Worm (Caenorhabditis elegans) whole organism, late embryonic: ENCODE measurements around the gene E02H4.2.

ENCODE experiments used
- C08G9.2 ChIP-seq: sonication (generic microtip); optimal IDR thresholded peaks from 2 replicates; lab custom pipeline; 2016; ENCODE audit warnings: mild to moderate bottlenecking, missing genetic modification characterization, moderate library complexity, missing compliant biosample characterization
- C38D4.7 ChIP-seq: fragments of 200-800 bp; sonication (Bioruptor generic); optimal IDR thresholded peaks from 2 replicates; lab custom pipeline; 2018; ENCODE audit warnings: mild to moderate bottlenecking, missing genetic modification characterization, moderate library complexity, missing compliant biosample characterization
- F13H6.1 ChIP-seq: sonication (generic microtip); optimal IDR thresholded peaks from 2 replicates; lab custom pipeline; 2016; ENCODE audit warnings: missing genetic modification characterization, missing compliant biosample characterization
- T23F11.4 ChIP-seq: fragments of 200-800 bp; sonication (Bioruptor generic); optimal IDR thresholded peaks from 2 replicates; lab custom pipeline; 2018; ENCODE audit warnings: mild to moderate bottlenecking, missing genetic modification characterization, missing compliant biosample characterization
- Y22D7AL.16 ChIP-seq: sonication (generic microtip); optimal IDR thresholded peaks from 2 replicates; lab custom pipeline; 2016; ENCODE audit warnings: missing genetic modification characterization, missing compliant biosample characterization
- ceh-14 ChIP-seq: sonication (generic microtip); optimal IDR thresholded peaks from 2 replicates; lab custom pipeline; 2016; ENCODE audit warnings: missing genotype, missing genetic modification characterization, missing compliant biosample characterization
- ceh-18 ChIP-seq: sonication (generic microtip); optimal IDR thresholded peaks from 2 replicates; lab custom pipeline; 2016; ENCODE audit warnings: missing genetic modification characterization, missing compliant biosample characterization
- ceh-19 ChIP-seq: fragments of 200-800 bp; sonication (Bioruptor generic); optimal IDR thresholded peaks from 2 replicates; lab custom pipeline; 2018; ENCODE audit warnings: mild to moderate bottlenecking, missing genetic modification characterization, missing compliant biosample characterization
- ceh-22 ChIP-seq: sonication (generic microtip); optimal IDR thresholded peaks from 2 replicates; lab custom pipeline; 2017; ENCODE audit warnings: missing biosample characterization, missing genetic modification characterization
- ceh-24 ChIP-seq: sonication (generic microtip); optimal IDR thresholded peaks from 2 replicates; lab custom pipeline; 2016; ENCODE audit warnings: mild to moderate bottlenecking, missing genetic modification characterization, missing compliant biosample characterization
- ceh-34 ChIP-seq: sonication (generic microtip); optimal IDR thresholded peaks from 2 replicates; lab custom pipeline; 2016; ENCODE audit warnings: mild to moderate bottlenecking, missing genetic modification characterization, missing compliant biosample characterization
- ceh-48 ChIP-seq: sonication (generic microtip); optimal IDR thresholded peaks from 2 replicates; lab custom pipeline; 2016; ENCODE audit warnings: missing genetic modification characterization, inconsistent platforms, missing compliant biosample characterization
- ceh-6 ChIP-seq: fragments of 200-800 bp; sonication (Bioruptor generic); optimal IDR thresholded peaks from 2 replicates; lab custom pipeline; 2018; ENCODE audit warnings: mild to moderate bottlenecking, missing genetic modification characterization, missing compliant biosample characterization
- ceh-9 ChIP-seq: sonication (generic microtip); optimal IDR thresholded peaks from 2 replicates; lab custom pipeline; 2016; ENCODE audit warnings: mild to moderate bottlenecking, missing genetic modification characterization, inconsistent platforms, missing compliant biosample characterization
- che-1 ChIP-seq: sonication (generic microtip); optimal IDR thresholded peaks from 2 replicates; lab custom pipeline; 2016; ENCODE audit warnings: mild to moderate bottlenecking, missing genetic modification characterization, missing compliant biosample characterization
- dmd-4 ChIP-seq: sonication (generic microtip); optimal IDR thresholded peaks from 2 replicates; lab custom pipeline; 2016; ENCODE audit warnings: borderline replicate concordance, missing genetic modification characterization, missing compliant biosample characterization
- elt-2 ChIP-seq: sonication (generic microtip); optimal IDR thresholded peaks from 2 replicates; lab custom pipeline; 2016; ENCODE audit warnings: missing genetic modification reagents, missing genetic modification characterization, missing compliant biosample characterization
- fax-1 ChIP-seq: sonication (generic microtip); optimal IDR thresholded peaks from 2 replicates; lab custom pipeline; 2016; ENCODE audit warnings: missing genotype, missing genetic modification characterization, missing compliant biosample characterization
- fkh-10 ChIP-seq: fragments of 150-350 bp; optimal IDR thresholded peaks from 2 replicates; lab custom pipeline; 2014; ENCODE audit warnings: missing biosample characterization, missing genetic modification reagents, missing genetic modification characterization
- fkh-6 ChIP-seq: sonication (generic microtip); optimal IDR thresholded peaks from 2 replicates; lab custom pipeline; 2016; ENCODE audit warnings: missing genetic modification characterization, missing compliant biosample characterization
- hlh-13 ChIP-seq: fragments of 200-800 bp; sonication (Bioruptor generic); optimal IDR thresholded peaks from 2 replicates; lab custom pipeline; 2018; ENCODE audit warnings: mild to moderate bottlenecking, missing genetic modification characterization, missing compliant biosample characterization
- hlh-30 ChIP-seq: sonication (generic microtip); optimal IDR thresholded peaks from 2 replicates; lab custom pipeline; 2017; ENCODE audit warnings: antibody characterized with exemption, missing genetic modification characterization, missing compliant biosample characterization; ENCODE audit not compliant: insufficient read depth
- hlh-6 ChIP-seq: sonication (generic microtip); optimal IDR thresholded peaks from 2 replicates; lab custom pipeline; 2016; ENCODE audit warnings: missing genotype, missing genetic modification characterization, missing compliant biosample characterization
- hlh-8 ChIP-seq: sonication (generic microtip); optimal IDR thresholded peaks from 2 replicates; lab custom pipeline; 2016; ENCODE audit warnings: missing genotype, missing genetic modification characterization, missing compliant biosample characterization
- lim-6 ChIP-seq: sonication (generic microtip); optimal IDR thresholded peaks from 2 replicates; lab custom pipeline; 2016; ENCODE audit warnings: missing genetic modification characterization, missing compliant biosample characterization
- lin-11 ChIP-seq: fragments of 200-800 bp; sonication (Bioruptor generic); optimal IDR thresholded peaks from 2 replicates; lab custom pipeline; 2018; ENCODE audit warnings: mild to moderate bottlenecking, missing genetic modification characterization, missing compliant biosample characterization
- nfya-1 ChIP-seq: sonication (generic microtip); optimal IDR thresholded peaks from 2 replicates; lab custom pipeline; 2017; ENCODE audit warnings: missing genetic modification characterization, mild to moderate bottlenecking, missing compliant biosample characterization, antibody characterized with exemption, moderate library complexity
- nhr-11 ChIP-seq: fragments of 150-350 bp; optimal IDR thresholded peaks from 2 replicates; lab custom pipeline; 2014; ENCODE audit warnings: missing biosample characterization, missing genetic modification characterization
- nhr-232 ChIP-seq: sonication (generic microtip); optimal IDR thresholded peaks from 2 replicates; lab custom pipeline; 2016; ENCODE audit warnings: missing genetic modification characterization, missing compliant biosample characterization
- odd-2 ChIP-seq: sonication (generic microtip); optimal IDR thresholded peaks from 2 replicates; lab custom pipeline; 2017; ENCODE audit warnings: antibody characterized with exemption, mild to moderate bottlenecking, missing genetic modification characterization, missing compliant biosample characterization
- pat-9 ChIP-seq: fragments of 200-800 bp; sonication (Bioruptor generic); optimal IDR thresholded peaks from 2 replicates; lab custom pipeline; 2018; ENCODE audit warnings: mild to moderate bottlenecking, missing genetic modification characterization, moderate library complexity, missing compliant biosample characterization
- pax-1 ChIP-seq: fragments of 150-350 bp; optimal IDR thresholded peaks from 2 replicates; lab custom pipeline; 2014; ENCODE audit warnings: missing biosample characterization, missing genetic modification characterization
- pha-2 ChIP-seq: sonication (generic microtip); optimal IDR thresholded peaks from 2 replicates; lab custom pipeline; 2017; ENCODE audit warnings: mild to moderate bottlenecking, missing genetic modification characterization, missing compliant biosample characterization
- pha-4 ChIP-seq: fragments of 150-350 bp; optimal IDR thresholded peaks from 2 replicates; lab custom pipeline; 2018; ENCODE audit warnings: missing biosample characterization, missing genetic modification reagents, missing genetic modification characterization
- pqm-1 ChIP-seq: sonication (generic microtip); optimal IDR thresholded peaks from 2 replicates; lab custom pipeline; 2016; ENCODE audit warnings: missing genetic modification characterization, missing compliant biosample characterization
- pros-1 ChIP-seq: fragments of 150-350 bp; optimal IDR thresholded peaks from 2 replicates; lab custom pipeline; 2014; ENCODE audit warnings: missing biosample characterization, missing genetic modification reagents, missing genetic modification characterization
- ref-2 ChIP-seq: sonication (generic microtip); optimal IDR thresholded peaks from 2 replicates; lab custom pipeline; 2016; ENCODE audit warnings: missing genetic modification characterization, missing compliant biosample characterization
- sox-2 ChIP-seq: fragments of 200-800 bp; sonication (Bioruptor generic); IDR thresholded peaks from 2 replicates; pipeline ENCODE4 v1.3.6; 2022; ENCODE audit warnings: missing genetic modification reagents, missing genetic modification characterization, missing compliant biosample characterization
- tbx-2 ChIP-seq: sonication (generic microtip); optimal IDR thresholded peaks from 2 replicates; lab custom pipeline; 2016; ENCODE audit warnings: missing genetic modification characterization, missing compliant biosample characterization
- tbx-7 ChIP-seq: sonication (generic microtip); optimal IDR thresholded peaks from 2 replicates; lab custom pipeline; 2016; ENCODE audit warnings: missing genotype, missing genetic modification characterization, missing compliant biosample characterization
- ttx-3 ChIP-seq: sonication (generic microtip); optimal IDR thresholded peaks from 2 replicates; lab custom pipeline; 2016; ENCODE audit warnings: missing genetic modification reagents, missing genetic modification characterization, missing compliant biosample characterization
- unc-3 ChIP-seq, 2 experiments: fragments of 200-800 bp in 1 of 2; sonication (Bioruptor generic) in 1 of 2; sonication (generic microtip) in 1 of 2; conservative IDR thresholded peaks in 1 of 2; optimal IDR thresholded peaks in 1 of 2; 2 replicates each; pipeline versions ENCODE4 v1.3.6 to Lab custom; 2016 to 2022; ENCODE audit warnings: missing compliant biosample characterization in 2 of 2, missing genetic modification characterization in 2 of 2, missing genetic modification reagents in 1 of 2
- unc-42 ChIP-seq: sonication (generic microtip); optimal IDR thresholded peaks from 2 replicates; lab custom pipeline; 2016; ENCODE audit warnings: missing genotype, missing genetic modification characterization, missing compliant biosample characterization
- unc-55 ChIP-seq: sonication (generic microtip); optimal IDR thresholded peaks from 2 replicates; lab custom pipeline; 2017; ENCODE audit warnings: missing biosample characterization, missing genetic modification reagents, missing genetic modification characterization
- ztf-16 ChIP-seq: sonication (generic microtip); optimal IDR thresholded peaks from 2 replicates; lab custom pipeline; 2017; ENCODE audit warnings: missing genetic modification characterization, missing compliant biosample characterization

E02H4.2 gene

DNA sequence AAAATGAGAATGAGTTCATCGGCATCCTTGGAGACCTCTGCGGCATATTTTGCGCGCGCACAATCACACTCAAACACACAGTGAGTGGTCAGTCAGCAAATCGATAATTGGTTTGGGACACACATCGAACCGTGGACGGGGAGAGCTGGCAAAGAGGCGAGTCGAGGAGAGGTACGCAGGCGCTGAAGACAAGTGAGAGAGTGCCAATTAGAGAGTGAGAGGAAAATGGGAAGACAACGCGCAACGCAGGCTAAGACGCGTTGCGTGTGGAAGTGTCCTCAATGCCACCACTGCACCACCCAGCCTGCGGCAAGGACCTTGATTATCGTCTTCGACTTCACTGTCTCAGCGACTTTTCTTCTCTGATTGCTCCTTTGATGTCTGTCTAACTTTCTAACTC is 15.8 kb upstream of the E02H4.2 start (continued):
- TF ChIP-seq unc-3 (GFP tag; conservative IDR thresholded peaks at IDR 0.05; lab: Robert Waterston, UW), result no peak
- no peak for TF ChIP-seq unc-3 (tag; optimal IDR thresholded peaks at IDR 0.05; lab: Kevin White, UChicago)
- TF ChIP-seq nfya-1 (tag; lab: Kevin White, UChicago), result peak; percentile 94
- TF ChIP-seq fkh-6 (tag; lab: Kevin White, UChicago), result peak; percentile 30
- no peak for TF ChIP-seq lim-6 (tag; lab: Kevin White, UChicago)
- TF ChIP-seq ttx-3 (tag; lab: Kevin White, UChicago), result no peak
- no peak for TF ChIP-seq odd-2 (tag; lab: Kevin White, UChicago)
- TF ChIP-seq che-1 (tag; lab: Kevin White, UChicago), result no peak
- peak; percentile 70 for TF ChIP-seq unc-42 (tag; lab: Kevin White, UChicago)
- TF ChIP-seq hlh-6 (tag; lab: Kevin White, UChicago), result no peak
- TF ChIP-seq ceh-6 (GFP tag; lab: Kevin White, UChicago), result no peak
- TF ChIP-seq F13H6.1 (tag; lab: Kevin White, UChicago), result peak; percentile 9
- TF ChIP-seq ceh-18 (tag; lab: Kevin White, UChicago), result peak; percentile 74
- peak; percentile 50 for TF ChIP-seq C08G9.2 (tag; lab: Kevin White, UChicago)
- peak; percentile 91 for TF ChIP-seq ceh-48 (tag; lab: Kevin White, UChicago)
- no peak for TF ChIP-seq fkh-10 (GFP tag; lab: Kevin White, UChicago)
- TF ChIP-seq elt-2 (tag; lab: Kevin White, UChicago), result peak; percentile 4
- no peak for TF ChIP-seq nhr-232 (tag; lab: Kevin White, UChicago)
- TF ChIP-seq ceh-19 (GFP tag; lab: Kevin White, UChicago), result no peak
- no peak for TF ChIP-seq sox-2 (GFP tag; lab: Robert Waterston, UW)
- no peak for TF ChIP-seq pha-2 (tag; lab: Kevin White, UChicago)
- no peak for TF ChIP-seq T23F11.4 (GFP tag; lab: Kevin White, UChicago)
- TF ChIP-seq ceh-9 (tag; lab: Kevin White, UChicago), result no peak
- TF ChIP-seq ceh-14 (tag; lab: Kevin White, UChicago), result peak; percentile 8
- TF ChIP-seq nhr-11 (tag; lab: Kevin White, UChicago), result no peak
- no peak for TF ChIP-seq Y22D7AL.16 (tag; lab: Kevin White, UChicago)
- no peak for TF ChIP-seq pha-4 (tag; lab: Kevin White, UChicago)
- TF ChIP-seq ztf-16 (tag; lab: Kevin White, UChicago), result no peak
- TF ChIP-seq unc-55, result peak; percentile 84
- TF ChIP-seq pros-1 (tag; lab: Kevin White, UChicago), result no peak
- no peak for TF ChIP-seq hlh-8
- no peak for TF ChIP-seq dmd-4 (tag; lab: Kevin White, UChicago)
- TF ChIP-seq ref-2 (tag; lab: Kevin White, UChicago), result peak; percentile 73
- TF ChIP-seq hlh-30 (tag; lab: Kevin White, UChicago), result peak; percentile 37
- no peak for TF ChIP-seq lin-11 (tag; lab: Kevin White, UChicago)
- no peak for TF ChIP-seq C38D4.7 (GFP tag; lab: Kevin White, UChicago)
- TF ChIP-seq pat-9 (tag; lab: Kevin White, UChicago), result no peak
- no peak for TF ChIP-seq pqm-1 (tag; lab: Kevin White, UChicago)
- TF ChIP-seq ceh-24 (tag; lab: Kevin White, UChicago), result no peak
- peak; percentile 77 for TF ChIP-seq tbx-2 (tag; lab: Kevin White, UChicago)

DNA sequence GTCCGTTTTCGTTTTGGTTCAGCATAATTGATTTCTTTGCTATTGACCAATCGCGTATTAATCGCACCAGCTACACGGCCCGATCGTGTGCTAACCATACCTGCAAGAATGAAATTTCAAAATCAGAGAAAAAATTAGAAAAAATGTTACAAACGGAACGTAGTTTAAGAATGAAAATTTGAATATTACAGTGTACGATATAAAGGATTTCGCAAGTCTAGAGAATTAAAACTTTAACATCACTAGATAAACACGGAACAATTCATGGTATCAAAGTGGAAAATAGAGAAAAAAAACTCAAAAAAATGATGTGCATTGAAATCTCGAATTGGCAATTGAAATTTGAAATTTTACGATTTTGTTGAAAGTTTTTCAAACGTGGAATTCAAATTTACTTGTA is 15.1 kb upstream of the E02H4.2 start, which contains the start of gene madd-3:
Gene madd-3, minus strand, starts transcription at position 101 of the 400 bp plus-strand sequence.
- TF ChIP-seq C08G9.2 (tag; lab: Kevin White, UChicago), result no peak
- TF ChIP-seq tbx-7 (tag; lab: Kevin White, UChicago), result no peak
- TF ChIP-seq unc-55, result no peak
- no peak for TF ChIP-seq sox-2 (GFP tag; lab: Robert Waterston, UW)
- TF ChIP-seq pqm-1 (tag; lab: Kevin White, UChicago), result no peak
- no peak for TF ChIP-seq ref-2 (tag; lab: Kevin White, UChicago)
- no peak for TF ChIP-seq unc-3 (GFP tag; conservative IDR thresholded peaks at IDR 0.05; lab: Robert Waterston, UW)
- no peak for TF ChIP-seq unc-3 (tag; optimal IDR thresholded peaks at IDR 0.05; lab: Kevin White, UChicago)
- TF ChIP-seq hlh-13, result no peak
- no peak for TF ChIP-seq ceh-22
- TF ChIP-seq fax-1 (tag; lab: Kevin White, UChicago), result no peak
- TF ChIP-seq pax-1 (tag; lab: Kevin White, UChicago), result no peak
- no peak for TF ChIP-seq ceh-34 (tag; lab: Kevin White, UChicago)
- TF ChIP-seq ceh-48 (tag; lab: Kevin White, UChicago), result no peak
- TF ChIP-seq C38D4.7 (GFP tag; lab: Kevin White, UChicago), result no peak
- TF ChIP-seq ttx-3 (tag; lab: Kevin White, UChicago), result no peak
- no peak for TF ChIP-seq ceh-9 (tag; lab: Kevin White, UChicago)
- TF ChIP-seq unc-42 (tag; lab: Kevin White, UChicago), result no peak
- TF ChIP-seq, all 69 proteins: peak for 0
